Worm (Caenorhabditis elegans) whole organism, L1 larva: ENCODE measurements around the gene C54C6.4.

Experiments
- sox-4 ChIP-seq: sonication (generic microtip); optimal IDR thresholded peaks from 2 replicates; lab custom pipeline; 2016; ENCODE audit warnings: missing genetic modification characterization, missing compliant biosample characterization
- unc-62 ChIP-seq: fragments of 150-350 bp; optimal IDR thresholded peaks from 2 replicates; lab custom pipeline; 2014; ENCODE audit warnings: missing biosample characterization, missing genetic modification reagents, missing genetic modification characterization

DNA sequence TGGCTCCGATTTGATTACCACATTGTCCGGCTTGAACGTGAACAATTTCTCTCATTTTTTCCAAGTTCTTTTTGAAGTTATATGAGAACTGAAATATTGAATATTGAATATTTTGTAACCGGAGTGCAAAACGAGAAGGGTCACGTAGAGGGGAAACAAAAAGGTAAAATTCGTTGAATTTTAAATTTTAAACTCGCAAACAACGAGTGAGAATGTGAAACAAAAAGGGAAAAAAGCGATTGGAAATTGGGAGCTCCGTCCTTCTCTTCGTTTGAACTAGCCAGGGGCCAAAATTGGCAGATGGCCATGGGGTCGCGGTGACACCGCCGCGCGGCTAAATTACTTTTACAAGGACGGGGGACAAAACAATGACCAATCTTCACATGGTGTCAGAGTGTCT lies 11.9 kb upstream of the C54C6.4 start, which contains the start of gene ben-1:
- TF ChIP-seq sox-4 (tag; lab: Kevin White, UChicago) (no peak), unc-62 (GFP tag; lab: Kevin White, UChicago) (no peak)
